Fruit fly (Drosophila melanogaster) whole organism, embryonic: ENCODE measurements around the gene how.

Source experiments
- Ada2b ChIP-seq: fragments of 200-800 bp; sonication (Bioruptor generic); IDR thresholded peaks from 2 replicates; pipeline ENCODE4 v1.3.6; 2022; ENCODE audit warnings: missing biosample characterization, missing genetic modification characterization
- Awh ChIP-seq: fragments of 200-800 bp; sonication (Bioruptor generic); IDR thresholded peaks from 2 replicates; pipeline ENCODE4, ENCODE4 v1.3.6; 2022; ENCODE audit warnings: missing biosample characterization, missing genetic modification characterization
- CG12769 ChIP-seq: fragments of 200-800 bp; sonication (Bioruptor generic); optimal IDR thresholded peaks from 2 replicates; lab custom pipeline; 2019; ENCODE audit warnings: missing biosample characterization, mild to moderate bottlenecking, missing genetic modification characterization, moderate library complexity
- CG14441 ChIP-seq: fragments of 200-800 bp; sonication (Bioruptor generic); IDR thresholded peaks from 2 replicates; pipeline ENCODE4 v1.3.6; 2022; ENCODE audit warnings: missing biosample characterization, missing genetic modification characterization
- CG15269 ChIP-seq: fragments of 200-800 bp; sonication (Bioruptor generic); optimal IDR thresholded peaks from 2 replicates; lab custom pipeline; 2018; ENCODE audit warnings: missing biosample characterization, mild to moderate bottlenecking, missing genetic modification characterization, moderate library complexity
- CG15601 ChIP-seq: fragments of 200-800 bp; sonication (Bioruptor generic); optimal IDR thresholded peaks from 3 replicates; lab custom pipeline; 2019; ENCODE audit warnings: missing biosample characterization, mild to moderate bottlenecking, missing genetic modification characterization, moderate library complexity
- CG17359 ChIP-seq: fragments of 200-800 bp; sonication (Bioruptor generic); optimal IDR thresholded peaks from 3 replicates; lab custom pipeline; 2018; ENCODE audit warnings: missing biosample characterization, mild to moderate bottlenecking, missing genetic modification characterization, moderate library complexity
- CG18262 ChIP-seq: fragments of 200-800 bp; optimal IDR thresholded peaks from 3 replicates; lab custom pipeline; 2019; ENCODE audit warnings: missing biosample characterization, mild to moderate bottlenecking, missing genetic modification characterization, moderate library complexity
- CG18619 ChIP-seq: fragments of 200-800 bp; sonication (Bioruptor generic); optimal IDR thresholded peaks from 3 replicates; lab custom pipeline; 2017; ENCODE audit warnings: missing biosample characterization, mild to moderate bottlenecking, missing genetic modification characterization
- CG2120 ChIP-seq: fragments of 200-800 bp; sonication (Bioruptor generic); optimal IDR thresholded peaks from 3 replicates; lab custom pipeline; 2016; ENCODE audit warnings: missing biosample characterization, missing genetic modification characterization
- CG31365 ChIP-seq: fragments of 200-800 bp; sonication (Bioruptor generic); optimal IDR thresholded peaks from 2 replicates; lab custom pipeline; 2018; ENCODE audit warnings: missing biosample characterization, mild to moderate bottlenecking, missing genetic modification characterization
- CG3847 ChIP-seq: fragments of 200-800 bp; sonication (Bioruptor generic); IDR thresholded peaks from 2 replicates; pipeline ENCODE4 v1.3.6; 2022; ENCODE audit warnings: missing biosample characterization, missing genetic modification characterization
- CG43689 ChIP-seq: fragments of 200-800 bp; sonication (Bioruptor generic); IDR thresholded peaks from 2 replicates; pipeline ENCODE4 v1.3.6; 2022; ENCODE audit warnings: missing biosample characterization, missing genetic modification characterization
- CG4617 ChIP-seq: fragments of 200-800 bp; sonication (Bioruptor generic); optimal IDR thresholded peaks from 3 replicates; lab custom pipeline; 2016; ENCODE audit warnings: missing biosample characterization, missing genetic modification characterization, borderline replicate concordance
- CG5245 ChIP-seq: fragments of 200-800 bp; sonication (Bioruptor generic); optimal IDR thresholded peaks from 3 replicates; lab custom pipeline; 2016; ENCODE audit warnings: missing biosample characterization, missing genetic modification characterization
- CG6254 ChIP-seq: fragments of 200-800 bp; sonication (Bioruptor generic); optimal IDR thresholded peaks from 3 replicates; lab custom pipeline; 2017; ENCODE audit warnings: mild to moderate bottlenecking, missing biosample characterization, missing genetic modification reagents, missing genetic modification characterization
- CG6765 ChIP-seq: fragments of 200-800 bp; sonication (Bioruptor generic); optimal IDR thresholded peaks from 3 replicates; lab custom pipeline; 2017; ENCODE audit warnings: missing biosample characterization, mild to moderate bottlenecking, missing genetic modification characterization
- CG6854 ChIP-seq: fragments of 200-800 bp; sonication (Bioruptor generic); optimal IDR thresholded peaks from 3 replicates; lab custom pipeline; 2017; ENCODE audit warnings: missing biosample characterization, mild to moderate bottlenecking, missing genetic modification characterization
- CG7372 ChIP-seq: fragments of 200-800 bp; sonication (Bioruptor generic); IDR thresholded peaks from 2 replicates; pipeline ENCODE4 v1.3.6; 2022; ENCODE audit warnings: missing biosample characterization, missing genetic modification characterization
- CG8281 ChIP-seq: fragments of 200-800 bp; sonication (Bioruptor generic); optimal IDR thresholded peaks from 2 replicates; lab custom pipeline; 2018; ENCODE audit warnings: missing biosample characterization, mild to moderate bottlenecking, missing genetic modification characterization, moderate library complexity
- CG9609 ChIP-seq: fragments of 200-800 bp; sonication (Bioruptor generic); optimal IDR thresholded peaks from 3 replicates; lab custom pipeline; 2016; ENCODE audit warnings: missing biosample characterization, missing genetic modification characterization
- D ChIP-seq, 2 experiments: fragments of 200-800 bp in 1 of 2; fragments of >200 bp in 1 of 2; sonication (Bioruptor generic) in 1 of 2; optimal IDR thresholded peaks; 2 replicates in 1 of 2; 3 replicates in 1 of 2; lab custom pipeline; 2017; ENCODE audit warnings: mild to moderate bottlenecking in 1 of 2, missing biosample characterization in 1 of 2, missing genetic modification characterization in 1 of 2, missing genetic modification reagents in 1 of 2
- Hand ChIP-seq: fragments of 200-800 bp; sonication (Bioruptor generic); optimal IDR thresholded peaks from 2 replicates; lab custom pipeline; 2017; ENCODE audit warnings: mild to moderate bottlenecking, missing biosample characterization, missing genetic modification reagents, missing genetic modification characterization
- Jarid2 ChIP-seq: fragments of 200-800 bp; sonication (Bioruptor generic); optimal IDR thresholded peaks from 3 replicates; lab custom pipeline; 2017; ENCODE audit warnings: mild to moderate bottlenecking, missing biosample characterization, missing genetic modification reagents, missing genetic modification characterization
- NK7.1 ChIP-seq: fragments of 200-800 bp; sonication (Bioruptor generic); optimal IDR thresholded peaks from 3 replicates; lab custom pipeline; 2016; ENCODE audit warnings: missing biosample characterization, missing genetic modification characterization
- Oli ChIP-seq: fragments of 200-800 bp; sonication (Bioruptor generic); optimal IDR thresholded peaks from 2 replicates; lab custom pipeline; 2018; ENCODE audit warnings: missing biosample characterization, mild to moderate bottlenecking, missing genetic modification characterization, moderate library complexity
- Six4 ChIP-seq: fragments of 200-800 bp; sonication (Bioruptor generic); optimal IDR thresholded peaks from 2 replicates; lab custom pipeline; 2016; ENCODE audit warnings: missing biosample characterization, missing genetic modification characterization
- Sry-δ ChIP-seq: fragments of 200-800 bp; sonication (Bioruptor generic); optimal IDR thresholded peaks from 2 replicates; lab custom pipeline; 2016; ENCODE audit warnings: missing biosample characterization, missing genetic modification characterization
- Ssrp ChIP-seq: fragments of 200-800 bp; sonication (Bioruptor generic); optimal IDR thresholded peaks from 2 replicates; lab custom pipeline; 2018; ENCODE audit warnings: missing biosample characterization, mild to moderate bottlenecking, missing genetic modification characterization, moderate library complexity
- Vsx1 ChIP-seq: fragments of 200-800 bp; sonication (Bioruptor generic); optimal IDR thresholded peaks from 2 replicates; lab custom pipeline; 2017; ENCODE audit warnings: missing biosample characterization, mild to moderate bottlenecking, missing genetic modification characterization, missing genetic modification reagents
- Xbp1 ChIP-seq: fragments of 200-800 bp; sonication (Bioruptor generic); optimal IDR thresholded peaks from 3 replicates; lab custom pipeline; 2016; ENCODE audit warnings: missing biosample characterization, mild to moderate bottlenecking, missing genetic modification characterization
- Xrp1 ChIP-seq: fragments of 200-800 bp; sonication (Bioruptor generic); IDR thresholded peaks from 2 replicates; pipeline ENCODE4 v1.3.6; 2022; ENCODE audit warnings: missing biosample characterization, missing genetic modification characterization
- dpn ChIP-seq, 2 experiments: fragments of 200-800 bp; sonication (Bioruptor generic); optimal IDR thresholded peaks; 3 replicates each; lab custom pipeline; 2016; ENCODE audit warnings: missing biosample characterization in 2 of 2, missing genetic modification characterization in 2 of 2
- ewg ChIP-seq: fragments of 200-800 bp; sonication (Bioruptor generic); optimal IDR thresholded peaks from 3 replicates; lab custom pipeline; 2017; ENCODE audit warnings: mild to moderate bottlenecking, missing biosample characterization, missing genetic modification reagents, missing genetic modification characterization
- fd3F ChIP-seq: fragments of 200-800 bp; sonication (Bioruptor generic); optimal IDR thresholded peaks from 2 replicates; lab custom pipeline; 2018; ENCODE audit warnings: missing biosample characterization, mild to moderate bottlenecking, missing genetic modification characterization, moderate library complexity
- her ChIP-seq: fragments of 200-800 bp; sonication (Bioruptor generic); optimal IDR thresholded peaks from 2 replicates; lab custom pipeline; 2016; ENCODE audit warnings: missing biosample characterization, missing genetic modification characterization
- ind ChIP-seq: fragments of 200-800 bp; sonication (Bioruptor generic); optimal IDR thresholded peaks from 3 replicates; lab custom pipeline; 2016; ENCODE audit warnings: missing biosample characterization, missing genetic modification characterization
- lab ChIP-seq: fragments of 200-800 bp; sonication (Bioruptor generic); optimal IDR thresholded peaks from 3 replicates; lab custom pipeline; 2017; ENCODE audit warnings: missing biosample characterization, missing genetic modification characterization, mild to moderate bottlenecking, moderate library complexity, missing genetic modification reagents
- odd ChIP-seq: fragments of 200-800 bp; sonication (Bioruptor generic); optimal IDR thresholded peaks from 2 replicates; lab custom pipeline; 2017; ENCODE audit warnings: missing biosample characterization, mild to moderate bottlenecking, missing genetic modification characterization
- onecut ChIP-seq: fragments of 200-800 bp; sonication (Bioruptor generic); IDR thresholded peaks from 2 replicates; pipeline ENCODE4 v1.3.6; 2022; ENCODE audit warnings: missing biosample characterization, missing genetic modification characterization
- pum ChIP-seq: fragments of 200-800 bp; sonication (Bioruptor generic); optimal IDR thresholded peaks from 2 replicates; lab custom pipeline; 2016; ENCODE audit warnings: missing biosample characterization, missing genetic modification characterization
- row ChIP-seq: fragments of 200-800 bp; sonication (Bioruptor generic); IDR thresholded peaks from 3 replicates; pipeline ENCODE4 v1.3.6; 2022; ENCODE audit warnings: missing biosample characterization, missing genetic modification characterization
- sens ChIP-seq: fragments of 200-800 bp; sonication (Bioruptor generic); peaks from one replicate; lab custom pipeline; 2016; ENCODE audit warnings: missing biosample characterization, missing genetic modification characterization
- seq ChIP-seq: fragments of 200-800 bp; sonication (Bioruptor generic); IDR thresholded peaks from 2 replicates; pipeline ENCODE4 v1.3.6; 2022; ENCODE audit warnings: missing biosample characterization, missing genetic modification characterization
- shn ChIP-seq: fragments of 200-800 bp; sonication (Bioruptor generic); optimal IDR thresholded peaks from 3 replicates; lab custom pipeline; 2016; ENCODE audit warnings: missing biosample characterization, missing genetic modification characterization
- sisA ChIP-seq: fragments of 200-800 bp; sonication (Bioruptor generic); IDR thresholded peaks from 2 replicates; pipeline ENCODE4 v1.3.6; 2022; ENCODE audit warnings: missing biosample characterization, missing genetic modification characterization
- tap ChIP-seq: fragments of 200-800 bp; optimal IDR thresholded peaks from 3 replicates; lab custom pipeline; 2019; ENCODE audit warnings: missing biosample characterization, mild to moderate bottlenecking, missing genetic modification characterization, moderate library complexity
- ttk ChIP-seq: fragments of 200-800 bp; sonication (Bioruptor generic); IDR thresholded peaks from 2 replicates; pipeline ENCODE4 v2.1.2; 2022; ENCODE audit warnings: missing biosample characterization, missing genetic modification characterization
- vvl ChIP-seq: fragments of 200-800 bp; sonication (Bioruptor generic); IDR thresholded peaks from 2 replicates; pipeline ENCODE4 v1.3.6; 2022; ENCODE audit warnings: missing biosample characterization, missing genetic modification characterization
- wor ChIP-seq: fragments of 200-800 bp; sonication (Bioruptor generic); IDR thresholded peaks from 2 replicates; pipeline ENCODE4 v1.3.6; 2022; ENCODE audit warnings: missing biosample characterization, missing genetic modification characterization

how gene

DNA sequence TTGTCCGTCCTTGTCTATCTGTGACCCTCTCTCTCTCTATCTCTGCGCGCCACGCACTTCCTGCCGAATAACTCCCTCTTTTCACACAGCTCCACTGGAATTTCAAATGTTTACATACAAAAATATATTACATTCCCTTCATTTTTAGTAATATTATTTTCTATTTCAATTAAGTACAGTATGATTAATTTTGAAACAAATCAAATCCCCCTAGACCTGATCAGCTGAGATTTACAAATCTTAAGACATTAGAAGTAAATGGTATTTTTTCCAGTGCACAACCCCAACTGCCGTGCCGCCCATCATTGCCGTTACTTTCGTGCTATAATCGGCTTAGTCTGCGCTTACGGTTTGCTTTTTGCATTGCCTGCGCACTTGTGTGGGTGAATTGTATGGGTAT, 66.3 kb downstream of the how start (continued):
- TF ChIP-seq lab (GFP tag; lab: Kevin White, UChicago) (peak; percentile 86), Ssrp (tag; lab: Kevin White, UChicago) (peak; percentile 8), CG3847 (GFP tag; lab: Robert Waterston, UW) (0 out of 2 replicates have a peak, but pooled peaks have one; percentile 33), CG6854 (GFP tag; lab: Kevin White, UChicago) (peak; percentile 55), vvl (GFP tag; lab: Robert Waterston, UW) (no peak; the same call in 1 of the 2 replicates), seq (GFP tag; lab: Robert Waterston, UW) (peak; percentile 54; the same call in 1 of the 2 replicates), CG43689 (GFP tag; lab: Robert Waterston, UW) (no peak), ewg (GFP tag; lab: Kevin White, UChicago) (peak; percentile 34), CG31365 (no peak), Hand (GFP tag; lab: Kevin White, UChicago) (peak; percentile 27), sens (GFP tag; lab: Kevin White, UChicago) (peak; percentile 62), shn (no peak), CG15269 (peak; percentile 66), CG4617 (no peak), dpn (GFP tag; optimal IDR thresholded peaks at IDR 0.05; lab: Kevin White, UChicago) (peak; percentile 12 to 35), row (GFP tag; lab: Robert Waterston, UW) (peak; percentile 76; the same call in 2 of the 3 replicates), Oli (tag; lab: Kevin White, UChicago) (peak; percentile 42), CG6765 (peak; percentile 39), CG2120 (GFP tag; lab: Kevin White, UChicago) (peak; percentile 67), CG6254 (no peak), onecut (GFP tag; lab: Robert Waterston, UW) (peak; percentile 39; the same call in 1 of the 2 replicates), CG18619 (GFP tag; lab: Kevin White, UChicago) (peak; percentile 8), ind (GFP tag; lab: Kevin White, UChicago) (peak; percentile 78), CG12769 (tag; lab: Kevin White, UChicago) (peak; percentile 68), CG15601 (tag; lab: Kevin White, UChicago) (no peak), Xrp1 (0 out of 2 replicates have a peak, but pooled peaks have one; percentile 25), ttk (GFP tag; lab: Robert Waterston, UW) (peak; percentile 58; the same call in 1 of the 2 replicates), CG14441 (GFP tag; lab: Robert Waterston, UW) (peak; percentile 11; the same call in 1 of the 2 replicates), odd (GFP tag; lab: Kevin White, UChicago) (peak; percentile 7), Awh (GFP tag; lab: Robert Waterston, UW) (no peak), NK7.1 (GFP tag; lab: Kevin White, UChicago) (no peak), wor (GFP tag; lab: Robert Waterston, UW) (no peak), Sry-δ (GFP tag; lab: Kevin White, UChicago) (no peak), Vsx1 (GFP tag; lab: Kevin White, UChicago) (no peak), fd3F (GFP tag; lab: Kevin White, UChicago) (peak; percentile 26), CG18262 (tag; lab: Kevin White, UChicago) (no peak), CG5245 (GFP tag; lab: Kevin White, UChicago) (peak; percentile 41), Xbp1 (GFP tag; lab: Kevin White, UChicago) (peak; percentile 43), sisA (0 out of 2 replicates have a peak, but pooled peaks have one; percentile 42), Six4 (peak; percentile 8), CG7372 (GFP tag; lab: Robert Waterston, UW) (0 out of 2 replicates have a peak, but pooled peaks have one; percentile 29), tap (tag; lab: Kevin White, UChicago) (peak; percentile 43), Ada2b (GFP tag; lab: Robert Waterston, UW) (peak; percentile 50; the same call in 1 of the 2 replicates), CG17359 (tag; lab: Kevin White, UChicago) (no peak), pum (GFP tag; lab: Kevin White, UChicago) (no peak), Jarid2 (GFP tag; lab: Kevin White, UChicago) (peak; percentile 13), her (GFP tag; lab: Kevin White, UChicago) (no peak), CG9609 (GFP tag; lab: Kevin White, UChicago) (no peak), CG8281 (tag; lab: Kevin White, UChicago) (no peak), D (optimal IDR thresholded peaks at IDR 0.05; lab: Kevin White, UChicago) (no peak), D (GFP tag; optimal IDR thresholded peaks at IDR 0.05; lab: Kevin White, UChicago) (peak; percentile 9)
